Worm (Caenorhabditis elegans) whole organism, L2 larva: ENCODE measurements around the gene R05F9.11.
A peak's percentile ranks its signal among the peaks of the same experiment; 100 is the strongest.

ENCODE experiments used
- F13H6.1 ChIP-seq: sonication (generic microtip); optimal IDR thresholded peaks from 2 replicates; lab custom pipeline; 2016; ENCODE audit warnings: missing genetic modification characterization, missing compliant biosample characterization
- R02D3.7 ChIP-seq: fragments of 150-350 bp; optimal IDR thresholded peaks from 2 replicates; lab custom pipeline; 2014; ENCODE audit warnings: missing biosample characterization, missing genetic modification characterization
- ZK546.5 ChIP-seq: sonication (generic microtip); optimal IDR thresholded peaks from 2 replicates; lab custom pipeline; 2017; ENCODE audit warnings: missing biosample characterization, missing genetic modification characterization
- alr-1 ChIP-seq: fragments of 150-350 bp; optimal IDR thresholded peaks from 2 replicates; lab custom pipeline; 2014; ENCODE audit warnings: missing biosample characterization, missing genetic modification characterization
- aly-2 ChIP-seq: fragments of 150-350 bp; optimal IDR thresholded peaks from 2 replicates; lab custom pipeline; 2014; ENCODE audit warnings: missing biosample characterization, missing genetic modification characterization
- ama-1 ChIP-seq: fragments of 150-350 bp; optimal IDR thresholded peaks from 2 replicates; lab custom pipeline; 2018; ENCODE audit warnings: inconsistent platforms
- ceh-82 ChIP-seq: fragments of 150-350 bp; optimal IDR thresholded peaks from 2 replicates; lab custom pipeline; 2014; ENCODE audit warnings: missing biosample characterization, missing genetic modification characterization
- crh-2 ChIP-seq: sonication (generic microtip); optimal IDR thresholded peaks from 2 replicates; lab custom pipeline; 2017; ENCODE audit warnings: missing biosample characterization, missing genetic modification characterization
- egl-27 ChIP-seq: sonication (generic microtip); optimal IDR thresholded peaks from 3 replicates; lab custom pipeline; 2017; ENCODE audit warnings: missing biosample characterization, missing genetic modification reagents, missing genetic modification characterization
- elt-1 ChIP-seq: fragments of 150-350 bp; optimal IDR thresholded peaks from 2 replicates; lab custom pipeline; 2014; ENCODE audit warnings: missing biosample characterization, missing genetic modification characterization
- elt-3 ChIP-seq: sonication (generic microtip); optimal IDR thresholded peaks from 2 replicates; lab custom pipeline; 2017; ENCODE audit warnings: missing biosample characterization, missing genetic modification characterization
- gmeb-1 ChIP-seq: fragments of 150-350 bp; optimal IDR thresholded peaks from 2 replicates; lab custom pipeline; 2014; ENCODE audit warnings: missing biosample characterization, missing genetic modification characterization
- lin-11 ChIP-seq: fragments of 150-350 bp; sonication (generic microtip); optimal IDR thresholded peaks from 2 replicates; lab custom pipeline; 2014; ENCODE audit warnings: missing biosample characterization, missing genetic modification characterization, inconsistent platforms, mixed read lengths
- lin-13 ChIP-seq: fragments of 150-350 bp; optimal IDR thresholded peaks from 2 replicates; lab custom pipeline; 2014; ENCODE audit warnings: missing biosample characterization, missing genetic modification reagents, missing genetic modification characterization
- mab-5 ChIP-seq: fragments of 150-350 bp; optimal IDR thresholded peaks from 2 replicates; lab custom pipeline; 2014; ENCODE audit warnings: missing biosample characterization, missing genetic modification characterization
- mbf-1 ChIP-seq: sonication (generic microtip); optimal IDR thresholded peaks from 2 replicates; lab custom pipeline; 2017; ENCODE audit warnings: missing biosample characterization, missing genetic modification characterization
- mdl-1 ChIP-seq, 2 experiments: fragments of 150-350 bp in 1 of 2; sonication (generic microtip) in 1 of 2; optimal IDR thresholded peaks; 2 replicates each; lab custom pipeline; 2017; ENCODE audit warnings: missing biosample characterization in 2 of 2, missing genetic modification characterization in 2 of 2
- nhr-10 ChIP-seq: sonication (generic microtip); optimal IDR thresholded peaks from 2 replicates; lab custom pipeline; 2017; ENCODE audit warnings: missing biosample characterization, missing genetic modification characterization
- nhr-11 ChIP-seq: fragments of 150-350 bp; optimal IDR thresholded peaks from 2 replicates; lab custom pipeline; 2014; ENCODE audit warnings: missing biosample characterization, missing genetic modification characterization
- nhr-12 ChIP-seq: fragments of 150-350 bp; optimal IDR thresholded peaks from 2 replicates; lab custom pipeline; 2014; ENCODE audit warnings: missing biosample characterization, missing genetic modification characterization
- nhr-129 ChIP-seq: fragments of 150-350 bp; optimal IDR thresholded peaks from 2 replicates; lab custom pipeline; 2014; ENCODE audit warnings: missing biosample characterization, missing genetic modification characterization
- nhr-21 ChIP-seq: fragments of 150-350 bp; optimal IDR thresholded peaks from 2 replicates; lab custom pipeline; 2014; ENCODE audit warnings: missing biosample characterization, missing genetic modification characterization
- nhr-23 ChIP-seq: fragments of 150-350 bp; optimal IDR thresholded peaks from 2 replicates; lab custom pipeline; 2014; ENCODE audit warnings: missing biosample characterization, missing genetic modification reagents, missing genetic modification characterization
- nhr-25 ChIP-seq: fragments of 150-350 bp; sonication (generic microtip); optimal IDR thresholded peaks from 3 replicates; lab custom pipeline; 2014; ENCODE audit warnings: missing biosample characterization, missing genetic modification characterization
- nhr-6 ChIP-seq: fragments of 150-350 bp; optimal IDR thresholded peaks from 2 replicates; lab custom pipeline; 2014; ENCODE audit warnings: missing biosample characterization, missing genetic modification characterization
- nhr-77 ChIP-seq: fragments of 150-350 bp; optimal IDR thresholded peaks from 2 replicates; lab custom pipeline; 2014; ENCODE audit warnings: missing biosample characterization, missing genetic modification characterization
- peb-1 ChIP-seq: fragments of 150-350 bp; optimal IDR thresholded peaks from 2 replicates; lab custom pipeline; 2014; ENCODE audit warnings: missing biosample characterization, missing genetic modification characterization
- sem-4 ChIP-seq: fragments of 150-350 bp; optimal IDR thresholded peaks from 2 replicates; lab custom pipeline; 2014; ENCODE audit warnings: missing biosample characterization, missing genetic modification reagents, missing genetic modification characterization
- sma-3 ChIP-seq: sonication (generic microtip); optimal IDR thresholded peaks from 2 replicates; lab custom pipeline; 2016; ENCODE audit warnings: missing genetic modification reagents, missing genetic modification characterization, missing compliant biosample characterization
- snpc-4 ChIP-seq: fragments of 150-350 bp; optimal IDR thresholded peaks from 2 replicates; lab custom pipeline; 2014; ENCODE audit warnings: missing biosample characterization, missing genetic modification characterization
- unc-55 ChIP-seq: fragments of 150-350 bp; sonication (generic microtip); optimal IDR thresholded peaks from 3 replicates; lab custom pipeline; 2014; ENCODE audit warnings: missing biosample characterization, missing genetic modification reagents, missing genetic modification characterization
- unc-62 ChIP-seq: fragments of 150-350 bp; optimal IDR thresholded peaks from 2 replicates; lab custom pipeline; 2014; ENCODE audit warnings: missing biosample characterization, missing genetic modification reagents, missing genetic modification characterization
- zag-1 ChIP-seq: fragments of 150-350 bp; optimal IDR thresholded peaks from 2 replicates; lab custom pipeline; 2014; ENCODE audit warnings: missing biosample characterization, missing genetic modification characterization
- ztf-1 ChIP-seq: fragments of 200-800 bp; sonication (Bioruptor generic); conservative IDR thresholded peaks from 2 replicates; pipeline ENCODE4 v1.3.6; 2022; ENCODE audit warnings: missing genetic modification characterization, missing compliant biosample characterization
- ztf-11 ChIP-seq: sonication (generic microtip); optimal IDR thresholded peaks from 2 replicates; lab custom pipeline; 2017; ENCODE audit warnings: missing biosample characterization, missing genetic modification characterization

The R05F9.11 gene

DNA sequence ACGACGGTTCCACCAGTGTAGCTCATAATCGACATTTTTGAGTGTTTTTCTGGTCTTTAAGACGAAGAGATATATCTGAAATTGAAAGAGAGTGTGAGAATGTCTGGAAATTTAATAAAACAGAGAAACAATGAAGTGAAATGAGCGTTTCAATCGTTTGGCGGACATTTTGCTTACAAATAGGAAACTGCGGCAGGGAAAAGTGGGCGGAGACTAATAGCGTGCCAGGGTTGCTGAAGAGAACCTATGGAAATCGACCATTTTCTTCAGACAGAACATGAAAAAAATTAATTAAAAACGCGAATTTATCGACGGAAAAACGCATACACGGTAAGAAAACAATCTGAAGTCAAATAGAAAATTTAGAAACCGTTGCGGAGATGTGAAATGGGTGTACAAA, 41.3 kb upstream of the R05F9.11 start, which contains the start of gene pbs-3 (continued):
- TF ChIP-seq ama-1 (peak; percentile 60), crh-2 (tag; lab: Kevin White, UChicago) (peak; percentile 73), F13H6.1 (tag; lab: Kevin White, UChicago) (peak; percentile 13), ceh-82 (tag; lab: Kevin White, UChicago) (no peak), R02D3.7 (tag; lab: Kevin White, UChicago) (no peak), sem-4 (tag; lab: Kevin White, UChicago) (no peak)

DNA sequence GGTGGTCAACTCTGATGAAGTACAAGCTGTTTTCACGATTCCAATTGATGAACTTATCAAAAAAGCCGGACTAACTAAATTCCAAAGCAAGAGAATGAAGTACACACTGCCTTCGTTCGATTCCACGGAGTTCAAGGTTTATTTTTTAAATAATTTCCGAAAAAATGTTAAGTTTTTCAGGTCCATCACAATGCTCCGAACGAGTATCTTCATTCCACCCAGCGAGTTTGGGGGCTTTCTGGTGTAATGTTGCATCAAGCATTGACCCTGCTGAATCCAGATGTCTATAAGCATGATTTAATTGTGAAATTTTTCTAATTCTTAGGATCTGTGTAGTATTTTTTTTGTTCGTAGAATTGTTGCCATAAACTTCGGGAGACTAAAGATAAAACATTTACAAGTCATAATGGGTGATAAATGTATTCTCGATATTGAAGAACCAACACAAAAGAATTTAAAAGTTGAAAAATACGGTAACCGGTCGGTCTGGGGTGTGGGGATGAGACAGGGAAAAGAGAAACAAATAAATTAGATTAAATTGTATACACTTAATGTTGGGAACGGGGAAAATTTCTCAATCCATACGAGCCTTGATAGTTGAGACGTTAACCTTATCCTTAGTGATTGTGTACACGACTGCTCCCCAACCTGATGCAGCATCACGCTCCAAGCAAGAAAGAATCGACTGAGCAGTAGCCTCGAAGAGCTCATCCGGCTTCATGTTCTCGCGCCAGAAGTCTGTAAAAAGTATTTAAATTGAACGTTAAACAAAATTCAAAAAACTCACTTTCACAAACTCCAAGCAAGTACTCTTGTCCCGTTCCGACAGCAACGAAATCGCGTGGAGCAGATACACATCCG, 40.3 kb upstream of the R05F9.11 start:
- no peak for TF ChIP-seq nhr-25
- no peak for TF ChIP-seq sma-3 (GFP tag; lab: Kevin White, UChicago)
- no peak for TF ChIP-seq ztf-1 (GFP tag; lab: Robert Waterston, UW)

DNA sequence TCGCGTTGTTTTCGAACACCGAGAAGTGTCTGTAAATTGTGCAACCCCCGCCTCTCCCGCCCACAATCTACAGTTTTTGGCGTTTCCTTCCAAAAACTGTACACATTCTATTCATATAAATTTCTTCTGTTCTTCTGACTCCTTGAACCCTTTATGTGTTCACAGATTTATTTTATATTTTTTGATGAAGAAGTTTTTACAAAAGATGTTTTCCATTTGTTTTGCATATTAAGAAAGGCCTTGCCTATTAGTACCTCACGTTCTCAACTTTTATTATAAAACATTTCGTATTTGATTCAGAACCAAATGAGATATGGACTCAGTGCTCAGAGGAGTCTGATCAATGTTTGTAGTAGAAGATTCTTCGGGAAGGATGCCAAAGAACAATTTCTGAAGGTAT, 39.3 kb upstream of the R05F9.11 start, which contains the start of gene ndx-3:
Gene ndx-3, plus strand, starts transcription at position 301 of the 400 bp plus-strand sequence.
- no peak for TF ChIP-seq ztf-1 (GFP tag; lab: Robert Waterston, UW)
- no peak for TF ChIP-seq F13H6.1 (tag; lab: Kevin White, UChicago)
- no peak for TF ChIP-seq mdl-1 (tag; optimal IDR thresholded peaks at IDR 0.05; lab: Kevin White, UChicago)
- TF ChIP-seq ZK546.5 (tag; lab: Kevin White, UChicago): no peak
- TF ChIP-seq nhr-23 (tag; lab: Kevin White, UChicago): no peak
- TF ChIP-seq sem-4 (tag; lab: Kevin White, UChicago): no peak

DNA sequence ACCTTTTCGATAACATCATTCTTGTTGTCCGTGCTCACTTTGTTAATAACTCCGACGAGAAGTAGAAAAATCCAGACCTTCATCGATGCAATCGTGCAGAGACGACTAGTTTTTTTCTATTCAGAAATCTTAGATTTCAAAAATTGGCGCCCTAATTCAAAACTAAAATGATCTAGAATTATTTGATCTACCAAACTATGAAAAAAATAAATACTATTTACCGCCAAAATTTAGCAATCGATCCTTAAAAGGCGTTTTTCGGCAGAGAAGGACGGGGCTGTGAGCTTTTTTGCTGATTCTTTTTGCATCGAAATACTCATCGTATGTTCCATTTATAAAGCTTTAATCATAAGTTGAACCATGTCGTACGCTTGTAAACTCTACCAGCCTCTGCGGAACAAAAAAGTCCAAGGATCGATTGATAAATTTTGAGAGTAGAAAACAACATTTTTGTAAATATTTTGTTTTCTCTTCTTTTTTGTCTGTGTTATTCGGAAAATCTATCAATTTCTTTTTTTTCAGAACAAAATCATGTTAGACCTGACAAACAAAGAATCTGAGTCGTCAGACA, 35.4 kb upstream of the R05F9.11 start, which contains the start of the genes try-1 and zyg-12:
Gene try-1, minus strand, starts transcription at position 148 of the 571 bp plus-strand sequence.
Gene zyg-12, plus strand, starts transcription at position 521 of the 571 bp plus-strand sequence.
- TF ChIP-seq ztf-1 (GFP tag; lab: Robert Waterston, UW) (no peak), nhr-129 (no peak), nhr-6 (tag; lab: Kevin White, UChicago) (no peak), aly-2 (no peak), nhr-11 (tag; lab: Kevin White, UChicago) (no peak), mab-5 (no peak), alr-1 (tag; lab: Kevin White, UChicago) (no peak), unc-55 (GFP tag; lab: Kevin White, UChicago) (no peak), nhr-77 (tag; lab: Kevin White, UChicago) (no peak), mbf-1 (no peak), lin-13 (GFP tag; lab: Kevin White, UChicago) (no peak)

DNA sequence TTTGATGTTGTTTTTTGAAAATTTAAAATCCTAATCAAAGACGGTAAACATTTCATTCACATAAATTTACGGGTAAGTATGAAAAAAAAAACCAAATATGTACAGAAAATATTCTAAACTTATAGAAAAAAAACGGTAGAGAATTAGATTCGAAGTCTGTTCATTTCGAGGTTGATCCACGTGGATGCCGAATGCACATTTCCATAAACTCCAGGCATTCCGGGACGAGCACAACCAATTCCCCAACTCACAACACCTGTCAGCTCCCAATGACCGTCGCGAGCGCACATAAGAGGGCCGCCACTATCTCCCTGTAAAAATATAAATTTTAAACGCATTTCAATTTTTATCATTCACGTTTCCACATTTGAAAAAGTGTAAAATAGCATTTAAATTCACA, 34.1 kb upstream of the R05F9.11 start:
- no peak for TF ChIP-seq ztf-11 (tag; lab: Kevin White, UChicago)
- no peak for TF ChIP-seq sma-3 (GFP tag; lab: Kevin White, UChicago)
- no peak for TF ChIP-seq alr-1 (tag; lab: Kevin White, UChicago)
- TF ChIP-seq elt-1: no peak
- no peak for TF ChIP-seq unc-55 (GFP tag; lab: Kevin White, UChicago)
- no peak for TF ChIP-seq unc-62 (GFP tag; lab: Kevin White, UChicago)
- no peak for TF ChIP-seq elt-3 (tag; lab: Kevin White, UChicago)
- TF ChIP-seq ztf-1 (GFP tag; lab: Robert Waterston, UW): no peak
- no peak for TF ChIP-seq lin-11 (tag; lab: Kevin White, UChicago)
- TF ChIP-seq zag-1 (tag; lab: Kevin White, UChicago): no peak
- TF ChIP-seq gmeb-1 (tag; lab: Kevin White, UChicago): no peak
- no peak for TF ChIP-seq nhr-12 (tag; lab: Kevin White, UChicago)
- no peak for TF ChIP-seq nhr-77 (tag; lab: Kevin White, UChicago)
- TF ChIP-seq peb-1 (tag; lab: Kevin White, UChicago): no peak
- TF ChIP-seq egl-27 (tag; lab: Kevin White, UChicago): no peak
- no peak for TF ChIP-seq nhr-10 (tag; lab: Kevin White, UChicago)
- no peak for TF ChIP-seq F13H6.1 (tag; lab: Kevin White, UChicago)
- no peak for TF ChIP-seq nhr-23 (tag; lab: Kevin White, UChicago)
- TF ChIP-seq snpc-4 (tag; lab: Kevin White, UChicago): no peak
- TF ChIP-seq nhr-21 (tag; lab: Kevin White, UChicago): no peak
- TF ChIP-seq, all 48 proteins: peak for 0
